Worm (Caenorhabditis elegans) whole organism, L3 larva: Measurements from ENCODE around the gene F55A4.13.
A peak's percentile ranks its signal among the peaks of the same experiment; 100 is the strongest.

ENCODE experiments used
- R02D3.7 ChIP-seq: fragments of 150-350 bp; optimal IDR thresholded peaks from 2 replicates; lab custom pipeline; 2014; ENCODE audit warnings: missing biosample characterization, missing genetic modification characterization
- ZK546.5 ChIP-seq: sonication (generic microtip); optimal IDR thresholded peaks from 2 replicates; lab custom pipeline; 2017; ENCODE audit warnings: missing biosample characterization, missing genetic modification characterization
- aly-2 ChIP-seq: fragments of 150-350 bp; optimal IDR thresholded peaks from 2 replicates; lab custom pipeline; 2014; ENCODE audit warnings: missing biosample characterization, missing genetic modification characterization
- ceh-16 ChIP-seq: sonication (generic microtip); optimal IDR thresholded peaks from 2 replicates; lab custom pipeline; 2017; ENCODE audit warnings: missing biosample characterization, missing genetic modification characterization
- ceh-82 ChIP-seq: fragments of 150-350 bp; optimal IDR thresholded peaks from 2 replicates; lab custom pipeline; 2014; ENCODE audit warnings: missing biosample characterization, missing genetic modification characterization
- ceh-9 ChIP-seq: sonication (generic microtip); optimal IDR thresholded peaks from 2 replicates; lab custom pipeline; 2018; ENCODE audit warnings: missing biosample characterization, missing genetic modification characterization
- daf-12 ChIP-seq: fragments of 150-350 bp; optimal IDR thresholded peaks from 2 replicates; lab custom pipeline; 2014; ENCODE audit warnings: missing biosample characterization, missing genetic modification reagents, missing genetic modification characterization
- egl-27 ChIP-seq: sonication (generic microtip); optimal IDR thresholded peaks from 4 replicates; lab custom pipeline; 2017; ENCODE audit warnings: missing biosample characterization, missing genetic modification reagents, missing genetic modification characterization
- egl-5 ChIP-seq: fragments of 150-350 bp; optimal IDR thresholded peaks from 2 replicates; lab custom pipeline; 2017; ENCODE audit warnings: missing biosample characterization, missing genetic modification reagents, missing genetic modification characterization, inconsistent platforms
- elt-1 ChIP-seq: fragments of 150-350 bp; optimal IDR thresholded peaks from 2 replicates; lab custom pipeline; 2014; ENCODE audit warnings: missing biosample characterization, missing genetic modification characterization
- elt-2 ChIP-seq: sonication (generic microtip); optimal IDR thresholded peaks from 2 replicates; lab custom pipeline; 2016; ENCODE audit warnings: missing genetic modification reagents, mild to moderate bottlenecking, missing genetic modification characterization, missing compliant biosample characterization
- elt-3 ChIP-seq, 3 experiments: fragments of 150-350 bp in 1 of 3; sonication (generic microtip) in 2 of 3; optimal IDR thresholded peaks; 2 replicates in 2 of 3; 4 replicates in 1 of 3; lab custom pipeline; 2014 to 2017; ENCODE audit warnings: missing biosample characterization in 3 of 3, missing genetic modification characterization in 3 of 3
- eor-1 ChIP-seq, 2 experiments: fragments of 150-350 bp; optimal IDR thresholded peaks; 2 replicates each; lab custom pipeline; 2014 to 2018; ENCODE audit warnings: missing biosample characterization in 2 of 2, missing genetic modification characterization in 2 of 2
- fkh-10 ChIP-seq: sonication (generic microtip); optimal IDR thresholded peaks from 2 replicates; lab custom pipeline; 2017; ENCODE audit warnings: missing biosample characterization, missing genetic modification reagents, missing genetic modification characterization
- fkh-2 ChIP-seq: fragments of 150-350 bp; optimal IDR thresholded peaks from 2 replicates; lab custom pipeline; 2014; ENCODE audit warnings: missing biosample characterization, missing genetic modification reagents, missing genetic modification characterization
- fos-1 ChIP-seq: fragments of 150-350 bp; optimal IDR thresholded peaks from 2 replicates; lab custom pipeline; 2014; ENCODE audit warnings: missing biosample characterization, missing genetic modification characterization
- hmg-11 ChIP-seq: sonication (generic microtip); optimal IDR thresholded peaks from 2 replicates; lab custom pipeline; 2016; ENCODE audit warnings: missing genetic modification characterization, missing compliant biosample characterization
- jun-1 ChIP-seq: fragments of 150-350 bp; optimal IDR thresholded peaks from 2 replicates; lab custom pipeline; 2014; ENCODE audit warnings: missing biosample characterization, missing genetic modification reagents, missing genetic modification characterization
- lin-15B ChIP-seq: fragments of 150-350 bp; optimal IDR thresholded peaks from 2 replicates; lab custom pipeline; 2014; ENCODE audit warnings: missing biosample characterization, missing genetic modification characterization
- lin-39 ChIP-seq: fragments of 150-350 bp; optimal IDR thresholded peaks from 2 replicates; lab custom pipeline; 2018; ENCODE audit warnings: missing biosample characterization, missing genetic modification reagents, missing genetic modification characterization
- lsy-12 ChIP-seq: sonication (generic microtip); optimal IDR thresholded peaks from 2 replicates; lab custom pipeline; 2016; ENCODE audit warnings: mild to moderate bottlenecking, missing genetic modification characterization, missing compliant biosample characterization
- mdl-1 ChIP-seq: fragments of 150-350 bp; optimal IDR thresholded peaks from 2 replicates; lab custom pipeline; 2014; ENCODE audit warnings: missing biosample characterization, missing genetic modification characterization
- mml-1 ChIP-seq: fragments of 150-350 bp; sonication (generic microtip); optimal IDR thresholded peaks from 3 replicates; lab custom pipeline; 2014; ENCODE audit warnings: missing biosample characterization, missing genetic modification characterization
- nhr-11 ChIP-seq: fragments of 150-350 bp; optimal IDR thresholded peaks from 2 replicates; lab custom pipeline; 2014; ENCODE audit warnings: missing biosample characterization, missing genetic modification characterization
- nhr-12 ChIP-seq: fragments of 150-350 bp; optimal IDR thresholded peaks from 2 replicates; lab custom pipeline; 2014; ENCODE audit warnings: missing biosample characterization, missing genetic modification characterization
- nhr-23 ChIP-seq: fragments of 150-350 bp; optimal IDR thresholded peaks from 2 replicates; lab custom pipeline; 2014; ENCODE audit warnings: missing biosample characterization, missing genetic modification reagents, missing genetic modification characterization
- nhr-237 ChIP-seq: fragments of 150-350 bp; optimal IDR thresholded peaks from 2 replicates; lab custom pipeline; 2014; ENCODE audit warnings: missing biosample characterization, missing genetic modification characterization
- nhr-25 ChIP-seq: sonication (generic microtip); optimal IDR thresholded peaks from 2 replicates; lab custom pipeline; 2017; ENCODE audit warnings: missing biosample characterization, missing genetic modification characterization
- nhr-28 ChIP-seq: fragments of 150-350 bp; optimal IDR thresholded peaks from 2 replicates; lab custom pipeline; 2014; ENCODE audit warnings: missing biosample characterization, missing genetic modification characterization
- nhr-43 ChIP-seq: sonication (generic microtip); optimal IDR thresholded peaks from 2 replicates; lab custom pipeline; 2016; ENCODE audit warnings: mild to moderate bottlenecking, missing genetic modification characterization, missing compliant biosample characterization; ENCODE audit not compliant: poor library complexity, severe bottlenecking
- nhr-76 ChIP-seq: fragments of 150-350 bp; sonication (generic microtip); optimal IDR thresholded peaks from 5 replicates; lab custom pipeline; 2014; ENCODE audit warnings: missing biosample characterization, missing genetic modification characterization
- nhr-77 ChIP-seq: fragments of 150-350 bp; optimal IDR thresholded peaks from 2 replicates; lab custom pipeline; 2014; ENCODE audit warnings: missing biosample characterization, missing genetic modification characterization
- pha-4 ChIP-seq: fragments of 150-350 bp; optimal IDR thresholded peaks from 2 replicates; lab custom pipeline; 2014; ENCODE audit warnings: missing biosample characterization, missing genetic modification reagents, missing genetic modification characterization
- pqm-1 ChIP-seq: fragments of 150-350 bp; optimal IDR thresholded peaks from 2 replicates; lab custom pipeline; 2017; ENCODE audit warnings: missing biosample characterization, missing genetic modification characterization, inconsistent platforms
- snpc-4 ChIP-seq: fragments of 150-350 bp; optimal IDR thresholded peaks from 2 replicates; lab custom pipeline; 2014; ENCODE audit warnings: missing biosample characterization, missing genetic modification characterization
- tbx-2 ChIP-seq: sonication (generic microtip); optimal IDR thresholded peaks from 2 replicates; lab custom pipeline; 2016; ENCODE audit warnings: mild to moderate bottlenecking, missing genetic modification characterization, missing compliant biosample characterization
- unc-39 ChIP-seq: sonication (generic microtip); optimal IDR thresholded peaks from 4 replicates; lab custom pipeline; 2017; ENCODE audit warnings: missing biosample characterization, missing genetic modification characterization
- unc-62 ChIP-seq: fragments of 150-350 bp; sonication (generic microtip); optimal IDR thresholded peaks from 4 replicates; lab custom pipeline; 2014; ENCODE audit warnings: missing biosample characterization, missing genetic modification reagents, missing genetic modification characterization
- zag-1 ChIP-seq: fragments of 150-350 bp; optimal IDR thresholded peaks from 2 replicates; lab custom pipeline; 2014; ENCODE audit warnings: missing biosample characterization, missing genetic modification characterization
- ztf-11 ChIP-seq: fragments of 150-350 bp; optimal IDR thresholded peaks from 2 replicates; lab custom pipeline; 2014; ENCODE audit warnings: missing biosample characterization, missing genetic modification characterization
- ztf-4 ChIP-seq: fragments of 150-350 bp; optimal IDR thresholded peaks from 2 replicates; lab custom pipeline; 2014; ENCODE audit warnings: missing biosample characterization, missing genetic modification characterization

F55A4.13 gene

DNA sequence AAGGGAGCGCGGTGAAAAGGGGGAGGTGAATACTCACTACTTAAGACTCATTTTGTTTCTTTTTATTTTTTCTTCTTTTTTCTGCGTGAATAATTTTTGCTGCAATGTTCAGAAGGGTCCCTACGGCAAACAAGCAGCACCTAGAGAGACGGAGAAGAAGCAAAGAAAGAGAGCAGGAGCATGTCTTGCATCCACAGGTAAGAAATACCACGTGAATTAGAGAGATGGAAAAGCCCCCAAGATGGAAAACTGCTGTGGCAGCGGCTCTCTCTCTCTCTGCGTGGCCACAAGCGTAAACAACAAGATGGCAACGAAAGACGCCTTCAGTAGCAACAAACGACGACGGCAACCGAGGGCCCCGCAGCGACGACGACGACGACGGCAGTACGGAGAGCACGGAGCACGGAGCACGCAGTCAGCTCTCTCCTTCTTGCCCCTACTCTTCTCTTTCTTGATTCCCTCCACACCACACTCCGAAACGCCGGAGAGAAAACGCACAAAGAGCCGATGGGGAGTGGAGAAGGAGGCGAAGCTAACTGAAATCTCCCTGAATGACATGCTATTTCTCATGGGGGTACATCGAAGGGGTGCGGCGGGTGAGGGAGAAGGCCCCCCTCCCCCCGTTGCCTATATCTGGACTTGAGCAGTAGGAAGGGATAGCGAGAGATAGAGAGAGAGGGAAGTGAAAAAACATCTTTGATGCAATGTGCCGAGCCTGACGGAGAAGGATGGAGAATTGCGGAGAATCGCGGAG is 24.5 kb downstream of the F55A4.13 start (continued):
- no peak for TF ChIP-seq jun-1 (tag; lab: Kevin White, UChicago)
- no peak for TF ChIP-seq unc-39
- peak; percentile 27 for TF ChIP-seq elt-1 (tag; lab: Kevin White, UChicago)

DNA sequence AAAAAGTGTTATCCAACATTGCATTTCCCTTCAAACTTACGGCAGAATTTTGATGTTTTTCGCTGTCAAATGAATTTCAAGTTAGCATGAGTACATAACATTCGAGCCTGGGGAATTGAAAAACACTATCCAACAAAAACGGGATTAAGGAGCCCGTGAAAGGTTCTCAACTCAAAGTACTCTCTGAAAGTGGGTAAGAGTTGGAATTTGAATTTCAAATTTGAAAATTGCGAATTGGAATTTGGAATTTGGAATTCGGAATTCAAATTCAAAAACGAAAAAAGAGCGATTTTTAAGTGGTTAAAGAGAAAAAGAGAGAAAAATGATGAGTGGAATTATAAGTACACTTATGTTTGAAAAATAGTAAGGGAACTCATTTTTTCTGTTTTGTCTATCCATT is 26.1 kb downstream of the F55A4.13 start, which contains the start of the genes C09E10.3 and dgk-1:
C09E10.3 (minus strand) TSS at position 101 of the 400 bp plus-strand sequence.
dgk-1 (minus strand) TSS at position 183 of the 400 bp plus-strand sequence.
- TF ChIP-seq nhr-23 (tag; lab: Kevin White, UChicago) (no peak), nhr-28 (tag; lab: Kevin White, UChicago) (no peak)

- no peak for TF ChIP-seq nhr-237 (tag; lab: Kevin White, UChicago)
- TF ChIP-seq lsy-12 (tag; lab: Kevin White, UChicago) = no peak
- no peak for TF ChIP-seq ceh-9 (tag; lab: Kevin White, UChicago)
- TF ChIP-seq lin-15B (tag; lab: Kevin White, UChicago) = no peak
- TF ChIP-seq snpc-4 = peak; percentile 74
Measured at ce11 chrX:986463-986862, 30.9 kb downstream of the F55A4.13 start.

ce11 chrX:982598-982997 is 34.8 kb downstream of the F55A4.13 start:
- TF ChIP-seq nhr-12 (tag; lab: Kevin White, UChicago) (no peak), nhr-11 (no peak), unc-39 (no peak), pqm-1 (no peak), egl-5 (tag; lab: Kevin White, UChicago) (no peak), lsy-12 (tag; lab: Kevin White, UChicago) (no peak), daf-12 (no peak), eor-1 (tag; optimal IDR thresholded peaks at IDR 0.05; lab: Kevin White, UChicago) (no peak), pha-4 (no peak), egl-27 (no peak), tbx-2 (tag; lab: Kevin White, UChicago) (no peak), ceh-82 (tag; lab: Kevin White, UChicago) (no peak), mdl-1 (tag; lab: Kevin White, UChicago) (no peak), unc-62 (GFP tag; lab: Kevin White, UChicago) (no peak), elt-3 (tag; optimal IDR thresholded peaks at IDR 0.05; lab: Kevin White, UChicago) (no peak), aly-2 (tag; lab: Kevin White, UChicago) (no peak), fkh-2 (no peak), nhr-237 (tag; lab: Kevin White, UChicago) (no peak), R02D3.7 (tag; lab: Kevin White, UChicago) (no peak)

DNA sequence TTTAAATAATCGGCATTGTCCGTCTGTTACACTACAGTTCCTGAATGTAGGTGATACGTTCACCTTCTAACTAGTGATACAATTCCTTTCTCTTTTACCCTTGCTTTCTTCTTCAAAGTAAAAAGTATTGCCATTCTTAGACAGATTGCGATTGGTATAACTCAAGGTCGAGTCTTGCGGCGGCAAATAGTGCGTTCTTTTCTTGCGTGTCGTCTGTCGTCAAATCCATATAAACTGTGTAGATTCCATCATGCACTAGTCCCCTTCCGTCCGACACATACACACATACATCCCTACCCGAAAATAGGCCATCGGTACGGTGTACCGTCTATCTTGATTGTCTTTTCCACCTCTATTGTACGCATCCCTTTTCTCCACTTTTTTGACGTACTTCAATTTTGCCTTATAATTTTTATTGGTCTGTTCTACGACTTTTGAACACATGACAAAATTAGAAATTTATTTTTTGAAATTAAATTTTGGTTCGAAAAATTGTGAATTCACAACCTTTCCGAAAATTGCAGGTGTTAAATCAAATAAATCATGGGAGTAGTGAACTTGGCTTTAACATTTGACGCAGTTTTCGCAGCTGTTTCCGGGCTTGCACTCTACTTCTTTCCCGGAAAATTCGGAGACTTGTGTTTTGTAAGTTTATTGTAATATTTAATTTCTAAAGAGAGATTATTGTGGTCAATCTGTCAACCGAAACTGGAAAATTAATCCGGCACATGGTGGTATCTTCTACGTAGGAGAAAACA is 36.9 kb downstream of the F55A4.13 start, which contains the start of gene C44C1.1:
C44C1.1 (plus strand) TSS at position 525 of the 758 bp plus-strand sequence.
- TF ChIP-seq egl-27 (no peak), mml-1 (tag; lab: Kevin White, UChicago) (no peak), nhr-25 (tag; lab: Kevin White, UChicago) (peak; percentile 90), pha-4 (no peak), lin-39 (tag; lab: Kevin White, UChicago) (no peak), ztf-4 (no peak), nhr-76 (tag; lab: Kevin White, UChicago) (no peak), jun-1 (tag; lab: Kevin White, UChicago) (no peak), hmg-11 (tag; lab: Kevin White, UChicago) (peak; percentile 4), ztf-11 (tag; lab: Kevin White, UChicago) (no peak), ceh-9 (tag; lab: Kevin White, UChicago) (no peak), nhr-43 (peak; percentile 39), nhr-23 (tag; lab: Kevin White, UChicago) (peak; percentile 66), eor-1 (tag; optimal IDR thresholded peaks at IDR 0.05; lab: Kevin White, UChicago) (no peak), unc-39 (no peak), elt-2 (no peak), fkh-2 (no peak), elt-3 (tag; optimal IDR thresholded peaks at IDR 0.05; lab: Kevin White, UChicago) (no peak), nhr-12 (tag; lab: Kevin White, UChicago) (no peak), lsy-12 (tag; lab: Kevin White, UChicago) (no peak), daf-12 (no peak), R02D3.7 (tag; lab: Kevin White, UChicago) (no peak), nhr-77 (tag; lab: Kevin White, UChicago) (no peak), fos-1 (no peak), ceh-82 (tag; lab: Kevin White, UChicago) (no peak), pqm-1 (no peak), elt-1 (tag; lab: Kevin White, UChicago) (no peak), ceh-16 (no peak), ZK546.5 (tag; lab: Kevin White, UChicago) (no peak), nhr-237 (tag; lab: Kevin White, UChicago) (no peak), zag-1 (tag; lab: Kevin White, UChicago) (no peak), fkh-10 (GFP tag; lab: Kevin White, UChicago) (no peak)
